Fruit fly (Drosophila melanogaster) whole organism: ENCODE results near the gene CG15818.

Experiments used
- CG8478 ChIP-seq: fragments of >200 bp; optimal IDR thresholded peaks from 2 replicates; lab custom pipeline; 2018; ENCODE audit warnings: inconsistent platforms
- Dll ChIP-seq: fragments of >200 bp; optimal IDR thresholded peaks from 2 replicates; lab custom pipeline; 2017
- psq ChIP-seq: fragments of >200 bp; optimal IDR thresholded peaks from 2 replicates; lab custom pipeline; 2017
- usp ChIP-seq: fragments of >200 bp; optimal IDR thresholded peaks from 2 replicates; lab custom pipeline; 2017; ENCODE audit warnings: missing biosample characterization, missing genetic modification characterization, mixed read lengths

- TF ChIP-seq psq (lab: Kevin White, UChicago) (no peak), Dll (lab: Kevin White, UChicago) (no peak), CG8478 (no peak), usp (GFP tag; lab: Kevin White, UChicago) (no peak)
These were observed 15.0 kb downstream of the CG15818 start for dm6 chr2L:7425690-7426056.
